Worm (Caenorhabditis elegans) whole organism, L3 larva: ENCODE measurements around the gene alkb-7.

ENCODE experiments used
- ZK546.5 ChIP-seq: sonication (generic microtip); optimal IDR thresholded peaks from 2 replicates; lab custom pipeline; 2017; ENCODE audit warnings: missing biosample characterization, missing genetic modification characterization
- ama-1 ChIP-seq: fragments of 150-350 bp; optimal IDR thresholded peaks from 2 replicates; lab custom pipeline; 2018
- ceh-16 ChIP-seq: sonication (generic microtip); optimal IDR thresholded peaks from 2 replicates; lab custom pipeline; 2017; ENCODE audit warnings: missing biosample characterization, missing genetic modification characterization
- ceh-28 ChIP-seq: fragments of 150-350 bp; optimal IDR thresholded peaks from 2 replicates; lab custom pipeline; 2014; ENCODE audit warnings: missing biosample characterization, missing genetic modification reagents, missing genetic modification characterization
- daf-12 ChIP-seq: fragments of 150-350 bp; optimal IDR thresholded peaks from 2 replicates; lab custom pipeline; 2014; ENCODE audit warnings: missing biosample characterization, missing genetic modification reagents, missing genetic modification characterization
- egl-27 ChIP-seq: sonication (generic microtip); optimal IDR thresholded peaks from 4 replicates; lab custom pipeline; 2017; ENCODE audit warnings: missing biosample characterization, missing genetic modification reagents, missing genetic modification characterization
- egl-5 ChIP-seq: fragments of 150-350 bp; optimal IDR thresholded peaks from 2 replicates; lab custom pipeline; 2017; ENCODE audit warnings: missing biosample characterization, missing genetic modification reagents, missing genetic modification characterization, inconsistent platforms
- elt-1 ChIP-seq: fragments of 150-350 bp; optimal IDR thresholded peaks from 2 replicates; lab custom pipeline; 2014; ENCODE audit warnings: missing biosample characterization, missing genetic modification characterization
- elt-2 ChIP-seq: sonication (generic microtip); optimal IDR thresholded peaks from 2 replicates; lab custom pipeline; 2016; ENCODE audit warnings: missing genetic modification reagents, mild to moderate bottlenecking, missing genetic modification characterization, missing compliant biosample characterization
- elt-3 ChIP-seq, 3 experiments: fragments of 150-350 bp in 1 of 3; sonication (generic microtip) in 2 of 3; optimal IDR thresholded peaks; 2 replicates in 2 of 3; 4 replicates in 1 of 3; lab custom pipeline; 2014 to 2017; ENCODE audit warnings: missing biosample characterization in 3 of 3, missing genetic modification characterization in 3 of 3
- eor-1 ChIP-seq, 2 experiments: fragments of 150-350 bp; optimal IDR thresholded peaks; 2 replicates each; lab custom pipeline; 2014 to 2018; ENCODE audit warnings: missing biosample characterization in 2 of 2, missing genetic modification characterization in 2 of 2
- fkh-10 ChIP-seq: sonication (generic microtip); optimal IDR thresholded peaks from 2 replicates; lab custom pipeline; 2017; ENCODE audit warnings: missing biosample characterization, missing genetic modification reagents, missing genetic modification characterization
- hmg-11 ChIP-seq: sonication (generic microtip); optimal IDR thresholded peaks from 2 replicates; lab custom pipeline; 2016; ENCODE audit warnings: missing genetic modification characterization, missing compliant biosample characterization
- lin-15B ChIP-seq: fragments of 150-350 bp; optimal IDR thresholded peaks from 2 replicates; lab custom pipeline; 2014; ENCODE audit warnings: missing biosample characterization, missing genetic modification characterization
- mdl-1 ChIP-seq: fragments of 150-350 bp; optimal IDR thresholded peaks from 2 replicates; lab custom pipeline; 2014; ENCODE audit warnings: missing biosample characterization, missing genetic modification characterization
- nfya-1 ChIP-seq: sonication (generic microtip); optimal IDR thresholded peaks from 2 replicates; lab custom pipeline; 2017; ENCODE audit warnings: missing genetic modification characterization, mild to moderate bottlenecking, missing compliant biosample characterization, antibody characterized with exemption, moderate library complexity; ENCODE audit not compliant: insufficient read depth
- nhr-237 ChIP-seq: fragments of 150-350 bp; optimal IDR thresholded peaks from 2 replicates; lab custom pipeline; 2014; ENCODE audit warnings: missing biosample characterization, missing genetic modification characterization
- nhr-25 ChIP-seq: sonication (generic microtip); optimal IDR thresholded peaks from 2 replicates; lab custom pipeline; 2017; ENCODE audit warnings: missing biosample characterization, missing genetic modification characterization
- nhr-43 ChIP-seq: sonication (generic microtip); optimal IDR thresholded peaks from 2 replicates; lab custom pipeline; 2016; ENCODE audit warnings: mild to moderate bottlenecking, missing genetic modification characterization, missing compliant biosample characterization; ENCODE audit not compliant: poor library complexity, severe bottlenecking
- nhr-67 ChIP-seq: fragments of 150-350 bp; optimal IDR thresholded peaks from 2 replicates; lab custom pipeline; 2014; ENCODE audit warnings: missing biosample characterization, missing genetic modification characterization
- nhr-76 ChIP-seq: fragments of 150-350 bp; sonication (generic microtip); optimal IDR thresholded peaks from 5 replicates; lab custom pipeline; 2014; ENCODE audit warnings: missing biosample characterization, missing genetic modification characterization
- nhr-77 ChIP-seq: fragments of 150-350 bp; optimal IDR thresholded peaks from 2 replicates; lab custom pipeline; 2014; ENCODE audit warnings: missing biosample characterization, missing genetic modification characterization
- pha-4 ChIP-seq: fragments of 150-350 bp; optimal IDR thresholded peaks from 2 replicates; lab custom pipeline; 2014; ENCODE audit warnings: missing biosample characterization, missing genetic modification reagents, missing genetic modification characterization
- pqm-1 ChIP-seq: fragments of 150-350 bp; optimal IDR thresholded peaks from 2 replicates; lab custom pipeline; 2017; ENCODE audit warnings: missing biosample characterization, missing genetic modification characterization, inconsistent platforms
- sea-2 ChIP-seq: fragments of 150-350 bp; sonication (generic microtip); optimal IDR thresholded peaks from 4 replicates; lab custom pipeline; 2014; ENCODE audit warnings: missing biosample characterization, missing genetic modification reagents, missing genetic modification characterization
- skn-1 ChIP-seq: fragments of 150-350 bp; optimal IDR thresholded peaks from 2 replicates; lab custom pipeline; 2014; ENCODE audit warnings: missing biosample characterization, missing genetic modification characterization
- snpc-4 ChIP-seq: fragments of 150-350 bp; optimal IDR thresholded peaks from 2 replicates; lab custom pipeline; 2014; ENCODE audit warnings: missing biosample characterization, missing genetic modification characterization
- tbx-2 ChIP-seq: sonication (generic microtip); optimal IDR thresholded peaks from 2 replicates; lab custom pipeline; 2016; ENCODE audit warnings: mild to moderate bottlenecking, missing genetic modification characterization, missing compliant biosample characterization
- unc-39 ChIP-seq: sonication (generic microtip); optimal IDR thresholded peaks from 4 replicates; lab custom pipeline; 2017; ENCODE audit warnings: missing biosample characterization, missing genetic modification characterization
- unc-62 ChIP-seq: fragments of 150-350 bp; sonication (generic microtip); optimal IDR thresholded peaks from 4 replicates; lab custom pipeline; 2014; ENCODE audit warnings: missing biosample characterization, missing genetic modification reagents, missing genetic modification characterization
- zag-1 ChIP-seq: fragments of 150-350 bp; optimal IDR thresholded peaks from 2 replicates; lab custom pipeline; 2014; ENCODE audit warnings: missing biosample characterization, missing genetic modification characterization
- ztf-11 ChIP-seq: fragments of 150-350 bp; optimal IDR thresholded peaks from 2 replicates; lab custom pipeline; 2014; ENCODE audit warnings: missing biosample characterization, missing genetic modification characterization
- ztf-4 ChIP-seq: fragments of 150-350 bp; optimal IDR thresholded peaks from 2 replicates; lab custom pipeline; 2014; ENCODE audit warnings: missing biosample characterization, missing genetic modification characterization

The alkb-7 gene

DNA sequence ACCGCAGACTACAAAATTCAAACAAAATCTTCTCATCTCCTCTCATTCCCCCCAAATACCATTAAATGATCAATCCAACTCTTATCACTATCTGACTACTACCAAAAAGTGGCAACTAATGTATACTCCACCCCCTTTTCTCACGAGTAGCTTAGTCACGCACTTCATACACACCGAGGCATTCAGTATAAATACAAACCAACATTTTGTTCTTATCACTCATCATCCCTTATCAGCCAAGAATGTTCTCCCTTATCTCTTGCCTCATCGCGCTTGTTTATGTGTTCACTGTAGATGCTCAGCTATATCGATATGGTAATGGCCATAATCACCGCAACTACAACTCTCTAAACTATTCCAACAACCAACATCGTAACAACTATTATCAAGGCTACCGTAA, 35.5 kb upstream of the alkb-7 start, which contains the start of gene Y46G5A.36:
TSS of gene Y46G5A.36 (plus strand) at position 243 of the 400 bp plus-strand sequence.
- TF ChIP-seq elt-2 (tag; lab: Kevin White, UChicago) (peak; percentile 90), elt-3 (tag; optimal IDR thresholded peaks at IDR 0.05; lab: Kevin White, UChicago) (no peak), sea-2 (GFP tag; lab: Kevin White, UChicago) (no peak), pqm-1 (tag; lab: Kevin White, UChicago) (peak; percentile 79), pha-4 (tag; lab: Kevin White, UChicago) (no peak)

DNA sequence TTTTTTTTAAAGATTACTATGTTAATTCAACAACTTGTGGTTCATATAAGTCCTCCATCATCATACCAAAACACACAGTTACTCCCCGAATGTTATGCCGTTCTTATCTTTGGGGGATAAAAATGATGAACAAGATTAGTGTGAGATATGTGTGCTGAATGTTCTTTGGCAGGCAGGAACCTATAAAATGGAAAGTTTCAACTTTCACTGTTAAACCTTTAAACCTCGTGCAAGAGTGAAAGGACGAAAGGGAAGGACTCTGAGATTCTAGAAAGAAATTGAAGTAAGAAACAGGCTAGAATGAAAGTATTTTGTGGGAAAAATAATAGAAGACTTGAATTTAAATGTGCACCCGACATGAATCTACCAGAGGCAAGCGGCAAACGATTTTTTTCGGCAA, 32.0 kb upstream of the alkb-7 start:
- TF ChIP-seq nfya-1 (tag; lab: Kevin White, UChicago) (no peak), nhr-76 (no peak), nhr-77 (tag; lab: Kevin White, UChicago) (no peak), ceh-16 (tag; lab: Kevin White, UChicago) (no peak), nhr-25 (tag; lab: Kevin White, UChicago) (no peak), lin-15B (no peak), nhr-237 (tag; lab: Kevin White, UChicago) (no peak), unc-62 (no peak), ama-1 (lab: Kevin White, UChicago) (no peak), ZK546.5 (no peak), hmg-11 (tag; lab: Kevin White, UChicago) (no peak), nhr-43 (tag; lab: Kevin White, UChicago) (no peak)

DNA sequence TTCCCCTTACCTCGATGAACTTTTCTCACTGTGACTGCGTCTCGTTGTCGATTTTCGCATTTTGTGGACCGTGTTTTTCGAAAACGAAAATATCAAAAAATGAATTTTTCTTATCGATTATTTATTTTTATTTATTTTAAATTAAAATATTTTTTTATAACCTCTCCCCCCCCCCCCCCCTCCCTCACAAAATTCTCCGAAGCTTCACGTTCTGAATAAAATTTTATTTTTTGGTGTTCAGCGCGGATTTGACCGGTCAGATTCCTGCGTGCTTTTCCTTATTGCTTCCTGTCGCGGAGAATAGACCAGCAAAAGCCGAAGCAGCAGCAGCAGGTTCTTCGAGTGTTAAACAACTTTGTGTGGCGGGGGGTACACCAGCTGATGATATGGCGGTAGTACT, 30.5 kb upstream of the alkb-7 start, which contains the start of gene Y46G5A.22:
TSS of gene Y46G5A.22 (minus strand) at position 101 of the 400 bp plus-strand sequence.
- TF ChIP-seq fkh-10 (GFP tag; lab: Kevin White, UChicago) (no peak), unc-62 (no peak), tbx-2 (tag; lab: Kevin White, UChicago) (no peak), elt-1 (tag; lab: Kevin White, UChicago) (no peak), nhr-237 (tag; lab: Kevin White, UChicago) (no peak), snpc-4 (tag; lab: Kevin White, UChicago) (no peak), eor-1 (tag; optimal IDR thresholded peaks at IDR 0.05; lab: Kevin White, UChicago) (no peak)
- TF ChIP-seq, all 47 proteins: peak for 0

DNA sequence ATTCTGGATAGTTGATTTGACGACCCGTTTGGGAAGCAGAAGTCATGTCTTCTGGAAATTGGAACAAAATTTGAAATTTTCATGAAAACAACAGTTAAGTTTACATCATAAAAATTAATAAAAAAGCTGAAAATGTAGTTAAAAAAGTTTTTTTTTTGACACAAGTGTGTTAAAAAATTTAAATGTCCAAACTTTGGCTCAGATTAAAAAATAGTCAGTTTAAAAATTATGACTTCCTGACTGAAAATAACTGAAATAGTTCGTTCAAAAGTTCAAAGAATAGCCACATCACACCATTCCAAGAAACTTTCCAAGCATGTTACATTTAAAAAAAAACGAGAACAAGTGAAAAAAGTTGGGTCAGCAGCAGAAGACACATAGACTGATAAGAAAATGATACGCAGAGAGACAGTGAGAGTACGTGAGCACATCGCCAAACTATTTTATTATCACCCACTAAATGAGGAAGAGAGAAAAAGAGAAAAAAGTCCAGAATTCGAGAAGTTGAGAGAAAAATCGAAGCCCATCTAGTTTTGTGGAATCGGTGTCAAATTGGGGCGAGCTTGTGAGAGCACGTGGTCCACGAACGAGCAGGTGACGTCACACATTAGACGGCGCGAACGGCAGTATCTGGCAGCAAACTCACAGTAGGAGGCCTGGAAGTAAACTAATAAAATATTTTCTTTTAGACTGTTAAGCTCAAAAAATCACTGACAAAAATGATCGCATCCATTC, 28.6 kb upstream of the alkb-7 start, which contains the start of gene acl-7:
TSS of gene acl-7 (minus strand) at position 51 of the 735 bp plus-strand sequence.
- TF ChIP-seq daf-12 (tag; lab: Kevin White, UChicago), result no peak
- no peak for TF ChIP-seq unc-39 (tag; lab: Kevin White, UChicago)
- TF ChIP-seq ceh-28, result no peak
- peak; percentile 39 for TF ChIP-seq pqm-1 (tag; lab: Kevin White, UChicago)
- TF ChIP-seq ztf-11, result no peak
- TF ChIP-seq elt-2 (tag; lab: Kevin White, UChicago), result peak; percentile 76

DNA sequence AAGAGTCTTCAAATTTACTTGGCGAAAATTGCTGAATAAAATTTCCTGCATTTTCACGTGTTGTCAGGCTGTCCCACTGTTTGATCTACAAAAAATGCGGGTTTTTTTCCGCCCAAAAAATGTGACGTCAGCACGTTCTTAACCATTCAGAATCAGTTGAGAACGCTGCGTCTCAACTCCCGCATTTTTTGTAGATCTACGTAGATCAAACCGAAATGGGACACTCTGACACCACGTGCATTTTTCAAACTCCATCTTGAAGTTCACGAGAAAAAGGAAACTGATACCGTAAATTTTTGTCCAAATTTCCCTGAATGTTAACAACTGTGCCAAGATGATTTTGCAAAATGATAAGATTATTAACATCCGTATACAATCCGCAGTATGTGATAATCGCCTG, 25.3 kb upstream of the alkb-7 start:
- TF ChIP-seq elt-1 (tag; lab: Kevin White, UChicago) (no peak), elt-3 (tag; optimal IDR thresholded peaks at IDR 0.05; lab: Kevin White, UChicago) (no peak), mdl-1 (tag; lab: Kevin White, UChicago) (no peak), pqm-1 (tag; lab: Kevin White, UChicago) (no peak)
- TF ChIP-seq, all 47 proteins: peak for 0

DNA sequence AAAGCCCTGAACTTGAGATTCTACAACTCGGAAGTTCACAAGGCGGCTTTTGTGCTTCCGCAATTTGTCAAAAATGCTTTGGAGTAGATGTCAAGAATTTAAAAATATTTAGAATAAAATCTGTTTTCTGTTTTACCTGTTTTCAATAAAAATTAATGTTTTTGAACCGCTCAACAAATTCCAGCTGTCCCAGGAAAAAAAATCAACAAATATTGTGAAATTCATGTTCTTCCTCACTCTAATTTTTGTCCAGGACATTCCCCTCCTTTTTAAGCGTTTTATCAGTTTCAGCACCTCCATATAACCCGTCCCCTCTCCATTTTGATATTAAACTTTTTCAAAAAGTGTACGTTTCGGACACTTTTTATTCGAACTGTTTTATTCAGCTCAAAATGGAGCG, 22.8 kb upstream of the alkb-7 start, which contains the start of gene Y46G5A.20:
TSS of gene Y46G5A.20 (plus strand) at position 301 of the 400 bp plus-strand sequence.
- TF ChIP-seq elt-2 (tag; lab: Kevin White, UChicago) (peak; percentile 9), pha-4 (tag; lab: Kevin White, UChicago) (peak; percentile 14), pqm-1 (tag; lab: Kevin White, UChicago) (peak; percentile 5), nhr-67 (no peak)

DNA sequence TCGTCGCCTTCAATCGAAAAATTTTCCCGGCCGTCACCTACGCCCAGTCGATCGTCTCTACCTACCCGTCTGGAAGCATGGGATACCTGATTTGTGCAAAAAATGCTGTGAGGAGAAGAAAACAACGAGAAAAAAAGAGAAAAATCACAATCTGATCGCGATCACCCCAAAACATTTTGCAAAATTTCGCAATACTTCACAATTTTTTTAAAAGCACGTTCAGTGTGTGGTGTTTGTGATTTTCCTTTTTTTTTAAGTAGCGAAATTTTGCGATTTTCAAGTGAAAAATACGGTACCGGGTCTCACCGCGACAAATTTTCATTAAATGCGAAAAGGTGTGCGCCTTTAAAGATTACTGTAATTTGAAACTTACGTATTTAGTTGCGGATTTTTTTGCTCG, 21.8 kb upstream of the alkb-7 start:
- TF ChIP-seq egl-5 (tag; lab: Kevin White, UChicago) (no peak), tbx-2 (tag; lab: Kevin White, UChicago) (no peak), sea-2 (GFP tag; lab: Kevin White, UChicago) (no peak), nhr-76 (no peak), pha-4 (tag; lab: Kevin White, UChicago) (no peak), pqm-1 (tag; lab: Kevin White, UChicago) (no peak), ZK546.5 (no peak), unc-62 (no peak), egl-27 (tag; lab: Kevin White, UChicago) (no peak), ama-1 (lab: Kevin White, UChicago) (no peak), nhr-77 (tag; lab: Kevin White, UChicago) (no peak), skn-1 (tag; lab: Kevin White, UChicago) (no peak), zag-1 (tag; lab: Kevin White, UChicago) (no peak), ztf-4 (tag; lab: Kevin White, UChicago) (no peak)
- TF ChIP-seq, all 47 proteins: peak for 0
